Worm (Caenorhabditis elegans) whole organism, young adult: ENCODE data around the gene Y62H9A.2.

Source experiments
- B0035.1 ChIP-seq: sonication (generic microtip); optimal IDR thresholded peaks from 2 replicates; lab custom pipeline; 2016; ENCODE audit warnings: missing genetic modification characterization, mild to moderate bottlenecking, missing compliant biosample characterization, missing genotype, missing genetic modification reagents
- C06A6.2 ChIP-seq: fragments of 200-800 bp; sonication (Bioruptor generic); conservative IDR thresholded peaks from 2 replicates; pipeline ENCODE4 v1.3.6; 2022; ENCODE audit warnings: missing genetic modification characterization, missing compliant biosample characterization
- F23B12.7 ChIP-seq: sonication (generic microtip); optimal IDR thresholded peaks from 2 replicates; lab custom pipeline; 2017; ENCODE audit warnings: missing genetic modification characterization, mild to moderate bottlenecking, missing compliant biosample characterization, antibody characterized with exemption, moderate library complexity; ENCODE audit not compliant: insufficient read depth
- F33H1.4 ChIP-seq: fragments of 200-800 bp; sonication (Bioruptor generic); IDR thresholded peaks from 2 replicates; pipeline ENCODE4 v1.3.6; 2022; ENCODE audit warnings: missing genetic modification reagents, missing genetic modification characterization, missing compliant biosample characterization
- F37B4.10 ChIP-seq: fragments of 200-800 bp; sonication (Bioruptor generic); IDR thresholded peaks from 2 replicates; pipeline ENCODE4 v1.3.6; 2022; ENCODE audit warnings: missing genetic modification characterization, missing compliant biosample characterization
- F39B2.1 ChIP-seq: fragments of 200-800 bp; sonication (Bioruptor generic); IDR thresholded peaks from 2 replicates; pipeline ENCODE4 v1.3.6; 2022; ENCODE audit warnings: missing genetic modification reagents, missing genetic modification characterization, missing compliant biosample characterization
- F52B5.7 ChIP-seq: sonication (generic microtip); optimal IDR thresholded peaks from 2 replicates; lab custom pipeline; 2016; ENCODE audit warnings: mild to moderate bottlenecking, missing genetic modification characterization, missing compliant biosample characterization
- F55B11.4 ChIP-seq: sonication (generic microtip); optimal IDR thresholded peaks from 2 replicates; lab custom pipeline; 2016; ENCODE audit warnings: missing compliant biosample characterization, missing genetic modification characterization, borderline replicate concordance; ENCODE audit not compliant: insufficient read depth
- F57A8.1 ChIP-seq: fragments of 200-800 bp; sonication (Bioruptor generic); optimal IDR thresholded peaks from 2 replicates; lab custom pipeline; 2018; ENCODE audit warnings: mild to moderate bottlenecking, missing genetic modification characterization, moderate library complexity, missing compliant biosample characterization
- K11D2.4 ChIP-seq: fragments of 200-800 bp; sonication (Bioruptor generic); IDR thresholded peaks from 2 replicates; pipeline ENCODE4 v1.3.6; 2022; ENCODE audit warnings: missing genetic modification reagents, missing genetic modification characterization, missing compliant biosample characterization
- K12H6.12 ChIP-seq: fragments of 200-800 bp; sonication (Bioruptor generic); optimal IDR thresholded peaks from 2 replicates; lab custom pipeline; 2018; ENCODE audit warnings: mild to moderate bottlenecking, missing genetic modification characterization, missing compliant biosample characterization
- Y53F4B.3 ChIP-seq: fragments of 200-800 bp; sonication (Bioruptor generic); IDR thresholded peaks from 2 replicates; pipeline ENCODE4 v1.3.6; 2022; ENCODE audit warnings: missing genetic modification reagents, missing genetic modification characterization, missing compliant biosample characterization
- Y53G8AR.9 ChIP-seq: fragments of 200-800 bp; sonication (Bioruptor generic); conservative IDR thresholded peaks from 2 replicates; pipeline ENCODE4 v1.3.6; 2022; ENCODE audit warnings: missing genetic modification reagents, missing genetic modification characterization, missing compliant biosample characterization
- Y79H2A.3 ChIP-seq: fragments of 200-800 bp; sonication (Bioruptor generic); conservative IDR thresholded peaks from 2 replicates; pipeline ENCODE4 v1.3.6; 2022; ENCODE audit warnings: missing genetic modification reagents, missing genetic modification characterization, missing compliant biosample characterization
- ama-1 ChIP-seq, 3 experiments: fragments of 150-350 bp in 1 of 3; sonication (generic microtip) in 2 of 3; optimal IDR thresholded peaks; 2 replicates each; lab custom pipeline; 2014 to 2018; ENCODE audit warnings: missing biosample characterization in 2 of 3, missing genetic modification characterization in 2 of 3, missing genetic modification reagents in 2 of 3
- aptf-2 ChIP-seq: fragments of 200-800 bp; sonication (Bioruptor generic); conservative IDR thresholded peaks from 2 replicates; pipeline ENCODE4 v1.3.6; 2022; ENCODE audit warnings: missing genetic modification reagents, missing genetic modification characterization, missing compliant biosample characterization
- aptf-3 ChIP-seq: fragments of 200-800 bp; sonication (Bioruptor generic); IDR thresholded peaks from 2 replicates; pipeline ENCODE4 v1.3.6; 2022; ENCODE audit warnings: missing genetic modification characterization, missing compliant biosample characterization
- atf-7 ChIP-seq: sonication (generic microtip); optimal IDR thresholded peaks from 2 replicates; lab custom pipeline; 2017; ENCODE audit warnings: mild to moderate bottlenecking, missing genetic modification characterization, missing compliant biosample characterization
- chd-7 ChIP-seq: sonication (generic microtip); optimal IDR thresholded peaks from 2 replicates; lab custom pipeline; 2016; ENCODE audit warnings: mild to moderate bottlenecking, missing genetic modification characterization, moderate library complexity, missing compliant biosample characterization
- dpl-1 ChIP-seq: fragments of 150-350 bp; optimal IDR thresholded peaks from 2 replicates; lab custom pipeline; 2014; ENCODE audit warnings: missing biosample characterization, missing genetic modification reagents, missing genetic modification characterization
- egl-18 ChIP-seq: fragments of 200-800 bp; sonication (Bioruptor generic); IDR thresholded peaks from 2 replicates; pipeline ENCODE4 v1.3.6; 2022; ENCODE audit warnings: missing genetic modification reagents, missing genetic modification characterization, missing compliant biosample characterization
- egrh-3 ChIP-seq: fragments of 200-800 bp; sonication (Bioruptor generic); IDR thresholded peaks from 2 replicates; pipeline ENCODE4 v1.3.6; 2022; ENCODE audit warnings: missing genetic modification reagents, missing genetic modification characterization, missing compliant biosample characterization
- fkh-3 ChIP-seq: sonication (generic microtip); optimal IDR thresholded peaks from 2 replicates; lab custom pipeline; 2016; ENCODE audit warnings: mild to moderate bottlenecking, missing genetic modification characterization, missing compliant biosample characterization
- hmg-1.2 ChIP-seq: fragments of 200-800 bp; sonication (Bioruptor generic); IDR thresholded peaks from 2 replicates; pipeline ENCODE4 v1.3.6; 2022; ENCODE audit warnings: missing genetic modification reagents, missing genetic modification characterization, missing compliant biosample characterization
- hrde-1 ChIP-seq: sonication (generic microtip); optimal IDR thresholded peaks from 2 replicates; lab custom pipeline; 2016; ENCODE audit warnings: missing genetic modification characterization, mild to moderate bottlenecking, missing compliant biosample characterization, moderate library complexity, missing genotype, missing genetic modification reagents, borderline replicate concordance
- lag-1 ChIP-seq: fragments of 200-800 bp; sonication (Bioruptor generic); IDR thresholded peaks from 2 replicates; pipeline ENCODE4 v1.3.6; 2022; ENCODE audit warnings: missing genetic modification reagents, missing genetic modification characterization, missing compliant biosample characterization
- let-526 ChIP-seq: fragments of 200-800 bp; sonication (Bioruptor generic); IDR thresholded peaks from 2 replicates; pipeline ENCODE4 v1.3.6; 2022; ENCODE audit warnings: missing genetic modification reagents, missing genetic modification characterization, missing compliant biosample characterization
- let-607 ChIP-seq, 2 experiments: fragments of 200-800 bp in 1 of 2; sonication (Bioruptor generic) in 1 of 2; sonication (generic microtip) in 1 of 2; optimal IDR thresholded peaks; 2 replicates each; lab custom pipeline; 2016 to 2018; ENCODE audit warnings: mild to moderate bottlenecking in 2 of 2, missing compliant biosample characterization in 2 of 2, missing genetic modification characterization in 2 of 2, moderate library complexity in 2 of 2, missing genotype in 1 of 2
- lin-35 ChIP-seq, 3 experiments: fragments of 150-350 bp in 2 of 3; sonication (generic microtip) in 1 of 3; optimal IDR thresholded peaks; 2 replicates each; lab custom pipeline; 2014 to 2018; ENCODE audit warnings: missing biosample characterization in 3 of 3, missing genetic modification characterization in 3 of 3, missing genetic modification reagents in 3 of 3
- madf-6 ChIP-seq: fragments of 200-800 bp; sonication (Bioruptor generic); IDR thresholded peaks from 2 replicates; pipeline ENCODE4 v1.3.6; 2022; ENCODE audit warnings: missing genetic modification reagents, missing genetic modification characterization, missing compliant biosample characterization
- madf-8 ChIP-seq: fragments of 200-800 bp; sonication (Bioruptor generic); conservative IDR thresholded peaks from 2 replicates; pipeline ENCODE4 v1.3.6; 2022; ENCODE audit warnings: missing genetic modification reagents, missing genetic modification characterization, missing compliant biosample characterization
- mcd-1 ChIP-seq: fragments of 200-800 bp; sonication (Bioruptor generic); IDR thresholded peaks from 2 replicates; pipeline ENCODE4 v1.3.6; 2022; ENCODE audit warnings: missing genetic modification reagents, missing genetic modification characterization, missing compliant biosample characterization
- nfya-2 ChIP-seq: fragments of 200-800 bp; sonication (Bioruptor generic); IDR thresholded peaks from 2 replicates; pipeline ENCODE4 v1.3.6; 2022; ENCODE audit warnings: missing genetic modification reagents, missing genetic modification characterization, missing compliant biosample characterization
- pha-4 ChIP-seq: fragments of 150-350 bp; sonication (generic microtip); optimal IDR thresholded peaks from 2 replicates; lab custom pipeline; 2014; ENCODE audit warnings: missing biosample characterization, missing genetic modification reagents, missing genetic modification characterization
- repo-1 ChIP-seq: sonication (generic microtip); optimal IDR thresholded peaks from 2 replicates; lab custom pipeline; 2017; ENCODE audit warnings: mild to moderate bottlenecking, missing genetic modification characterization, missing compliant biosample characterization
- rpc-1 ChIP-seq, 2 experiments: fragments of 150-350 bp in 1 of 2; sonication (generic microtip) in 1 of 2; optimal IDR thresholded peaks; 2 replicates each; lab custom pipeline; 2014 to 2018; ENCODE audit warnings: missing biosample characterization in 1 of 2, missing genetic modification characterization in 1 of 2, missing genetic modification reagents in 1 of 2, missing genotype in 1 of 2
- sdz-38 ChIP-seq: sonication (generic microtip); optimal IDR thresholded peaks from 2 replicates; lab custom pipeline; 2016; ENCODE audit warnings: missing genotype, missing genetic modification characterization, missing compliant biosample characterization
- sea-2 ChIP-seq: fragments of 200-800 bp; sonication (Bioruptor generic); IDR thresholded peaks from 2 replicates; pipeline ENCODE4 v1.3.6; 2022; ENCODE audit warnings: missing genetic modification characterization, missing compliant biosample characterization
- snpc-4 ChIP-seq, 5 experiments: fragments of 150-350 bp in 1 of 5; sonication (generic microtip) in 4 of 5; optimal IDR thresholded peaks; 2 replicates each; lab custom pipeline; 2014 to 2018; ENCODE audit warnings: missing genetic modification characterization in 5 of 5, missing biosample characterization in 3 of 5, antibody characterized with exemption in 2 of 5, mild to moderate bottlenecking in 2 of 5, missing compliant biosample characterization in 2 of 5, missing genotype in 2 of 5, moderate library complexity in 2 of 5, missing genetic modification reagents in 1 of 5
- sptf-2 ChIP-seq: fragments of 200-800 bp; sonication (Bioruptor generic); optimal IDR thresholded peaks from 2 replicates; lab custom pipeline; 2018; ENCODE audit warnings: mild to moderate bottlenecking, missing genetic modification characterization, missing compliant biosample characterization
- tbp1 ChIP-seq: fragments of 200-800 bp; sonication (Bioruptor generic); optimal IDR thresholded peaks from 2 replicates; lab custom pipeline; 2018; ENCODE audit warnings: mild to moderate bottlenecking, missing genetic modification characterization, missing compliant biosample characterization
- xnd-1 ChIP-seq: sonication (generic microtip); optimal IDR thresholded peaks from 2 replicates; lab custom pipeline; 2016; ENCODE audit warnings: missing genotype, missing genetic modification reagents, missing genetic modification characterization, missing compliant biosample characterization

The Y62H9A.2 gene

ce11 chrX:11882800-11883199, 4.8 kb upstream of the Y62H9A.2 start, which contains the start of the genes Y62H9A.5 and ule-5:
Gene Y62H9A.5, minus strand, starts transcription at chrX:11882900.
Gene ule-5, plus strand, starts transcription at chrX:11883127.
- TF ChIP-seq madf-6 (no peak), madf-8 (GFP tag; lab: Robert Waterston, UW) (no peak), repo-1 (tag; lab: Kevin White, UChicago) (no peak), aptf-2 (GFP tag; lab: Robert Waterston, UW) (no peak), aptf-3 (no peak), mcd-1 (GFP tag; lab: Robert Waterston, UW) (no peak), F55B11.4 (tag; lab: Kevin White, UChicago) (no peak), egrh-3 (GFP tag; lab: Robert Waterston, UW) (no peak), tbp1 (GFP tag; lab: Kevin White, UChicago) (no peak), K12H6.12 (tag; lab: Kevin White, UChicago) (no peak), sptf-2 (no peak), F39B2.1 (GFP tag; lab: Robert Waterston, UW) (no peak), pha-4 (tag; lab: Kevin White, UChicago) (no peak), sea-2 (GFP tag; lab: Robert Waterston, UW) (no peak), chd-7 (tag; lab: Kevin White, UChicago) (no peak), ama-1 (optimal IDR thresholded peaks at IDR 0.05; lab: Kevin White, UChicago) (no peak), ama-1 (GFP tag; optimal IDR thresholded peaks at IDR 0.05; lab: Kevin White, UChicago) (no peak)

DNA sequence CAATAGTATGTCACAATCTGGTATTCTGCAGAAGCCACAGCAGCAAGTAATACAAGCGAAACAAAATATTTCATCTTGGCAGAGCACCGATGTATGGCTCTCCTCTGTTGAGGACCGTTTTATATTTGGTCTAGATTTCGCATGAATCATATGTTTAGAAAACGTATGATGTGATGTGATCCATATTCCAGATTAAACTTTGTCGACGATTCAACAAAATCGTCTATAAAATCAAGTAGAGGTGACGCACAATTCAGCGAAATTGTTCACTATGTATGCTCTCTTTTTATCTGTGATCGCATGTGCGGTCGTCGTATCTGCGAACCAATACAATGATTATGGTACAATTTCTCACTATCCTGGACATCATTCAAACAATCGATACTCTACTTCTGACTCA, 1.9 kb upstream of the Y62H9A.2 start, which contains the start of the genes Y62H9A.3 and Y62H9A.4:
Gene Y62H9A.3, minus strand, starts transcription at position 101 of the 400 bp plus-strand sequence.
Gene Y62H9A.4, plus strand, starts transcription at position 256 of the 400 bp plus-strand sequence.
- no peak for TF ChIP-seq atf-7
- no peak for TF ChIP-seq lag-1
- no peak for TF ChIP-seq dpl-1 (GFP tag; lab: Kevin White, UChicago)
- TF ChIP-seq Y53F4B.3, result no peak
- TF ChIP-seq fkh-3, result no peak
- no peak for TF ChIP-seq C06A6.2 (GFP tag; lab: Robert Waterston, UW)
- no peak for TF ChIP-seq F37B4.10 (GFP tag; lab: Robert Waterston, UW)
- TF ChIP-seq B0035.1 (tag; lab: Kevin White, UChicago), result no peak
- TF ChIP-seq, all 124 proteins: peak for 0

DNA sequence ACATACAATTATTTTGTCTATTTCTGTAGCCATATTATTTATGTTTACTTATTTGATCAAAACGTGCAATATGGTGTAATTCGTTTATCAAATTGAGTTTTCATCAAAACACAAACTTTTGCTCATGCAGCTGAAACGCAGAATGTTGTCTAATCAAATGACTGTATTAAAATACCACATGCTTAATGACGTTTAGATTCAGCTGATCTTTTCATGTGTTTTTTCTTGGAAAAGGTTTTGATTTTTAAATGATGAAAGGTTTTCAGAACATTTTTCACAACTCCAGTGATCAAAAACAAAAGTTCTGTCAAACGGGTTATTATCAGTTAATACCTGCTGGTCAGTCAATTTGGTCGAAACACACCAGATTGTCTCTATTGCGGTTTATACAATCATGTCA, 2.7 kb downstream of the Y62H9A.2 start, which contains the start of gene Y62H9A.1:
Gene Y62H9A.1, plus strand, starts transcription at position 282 of the 400 bp plus-strand sequence.
- no peak for TF ChIP-seq F23B12.7 (tag; lab: Kevin White, UChicago)
- TF ChIP-seq F52B5.7 (tag; lab: Kevin White, UChicago), result no peak
- no peak for TF ChIP-seq nfya-2 (GFP tag; lab: Robert Waterston, UW)
- no peak for TF ChIP-seq F57A8.1 (GFP tag; lab: Kevin White, UChicago)
- TF ChIP-seq K11D2.4 (GFP tag; lab: Robert Waterston, UW), result no peak

DNA sequence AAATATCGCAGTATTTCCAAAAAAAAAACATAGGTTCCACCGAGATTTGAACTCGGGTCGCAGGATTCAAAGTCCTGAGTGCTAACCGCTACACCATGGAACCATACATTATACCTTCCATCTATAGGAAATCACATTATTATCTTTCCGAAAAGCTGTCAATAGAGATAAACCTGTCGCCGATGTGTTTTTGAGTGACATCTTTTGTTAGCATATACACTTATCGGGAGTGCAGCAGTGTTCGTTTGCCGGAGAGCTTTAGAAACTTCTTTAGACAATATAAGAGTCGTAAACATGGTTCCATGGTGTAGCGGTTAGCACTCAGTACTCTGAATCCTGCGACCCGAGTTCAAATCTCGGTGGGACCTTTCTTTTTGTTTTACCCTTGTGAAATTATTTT, 5.8 kb downstream of the Y62H9A.2 start:
- TF ChIP-seq lin-35 (GFP tag; optimal IDR thresholded peaks at IDR 0.05; lab: Kevin White, UChicago) (no peak), egrh-3 (GFP tag; lab: Robert Waterston, UW) (no peak), rpc-1 (optimal IDR thresholded peaks at IDR 0.05; lab: Kevin White, UChicago) (peak; percentile 88), rpc-1 (tag; optimal IDR thresholded peaks at IDR 0.05; lab: Kevin White, UChicago) (peak; percentile 92), Y79H2A.3 (GFP tag; lab: Robert Waterston, UW) (0 out of 2 replicates have a peak, but pooled peaks have one; percentile 21), let-607 (tag; optimal IDR thresholded peaks at IDR 0.05; lab: Kevin White, UChicago) (no peak), snpc-4 (GFP tag; optimal IDR thresholded peaks at IDR 0.05; lab: Kevin White, UChicago) (no peak), snpc-4 (tag; optimal IDR thresholded peaks at IDR 0.05; lab: Kevin White, UChicago) (peak in 2 of 4 experiments; percentile 23 to 42), let-526 (no peak), B0035.1 (tag; lab: Kevin White, UChicago) (peak; percentile 47), hrde-1 (no peak), xnd-1 (tag; lab: Kevin White, UChicago) (no peak), F33H1.4 (GFP tag; lab: Robert Waterston, UW) (no peak), egl-18 (no peak), hmg-1.2 (GFP tag; lab: Robert Waterston, UW) (peak; percentile 66), C06A6.2 (GFP tag; lab: Robert Waterston, UW) (no peak), Y53G8AR.9 (GFP tag; lab: Robert Waterston, UW) (peak; percentile 71; the same call in 1 of the 2 replicates), sdz-38 (no peak)
